5 fruit fly cellular contexts compared by ENCODE assay signal in genomic region chrX:2157929-2158610, dm6.
TF ChIP-seq lines count a peak whose summit lies in the region.

No protein-coding gene starts in this region.

- no peak for TF ChIP-seq CTCF in whole organism, embryonic (GFP tag; optimal IDR thresholded peaks at IDR 0.05; lab: Kevin White, UChicago)

TF ChIP-seq in whole organism, 6 proteins besides CTCF, POLR2A, EP300 and RAD21:
- TF ChIP-seq usp (GFP tag; optimal IDR thresholded peaks at IDR 0.05; lab: Kevin White, UChicago) (no peak), EcR (GFP tag; optimal IDR thresholded peaks at IDR 0.05; lab: Kevin White, UChicago) (no peak), Dll (optimal IDR thresholded peaks at IDR 0.05; lab: Kevin White, UChicago) (peak; percentile 25), psq (optimal IDR thresholded peaks at IDR 0.05; lab: Kevin White, UChicago) (no peak), CG8478 (optimal IDR thresholded peaks at IDR 0.05; lab: Kevin White, UChicago) (peak; percentile 95), pan (optimal IDR thresholded peaks at IDR 0.05; lab: Kevin White, UChicago) (no peak)

TF ChIP-seq in whole organism, adult, 20 proteins besides CTCF, POLR2A, EP300 and RAD21:
- peak; percentile 31 for TF ChIP-seq Mnt (GFP tag; optimal IDR thresholded peaks at IDR 0.05; lab: Kevin White, UChicago)
- TF ChIP-seq tj (GFP tag; optimal IDR thresholded peaks at IDR 0.05; lab: Kevin White, UChicago), result peak; percentile 86
- TF ChIP-seq cic (GFP tag; optimal IDR thresholded peaks at IDR 0.05; lab: Kevin White, UChicago), result no peak
- peak; percentile 25 for TF ChIP-seq pad (GFP tag; optimal IDR thresholded peaks at IDR 0.05; lab: Kevin White, UChicago)
- TF ChIP-seq ovo (GFP tag; optimal IDR thresholded peaks at IDR 0.05; lab: Kevin White, UChicago), result no peak
- TF ChIP-seq CG12768 (GFP tag; optimal IDR thresholded peaks at IDR 0.05; lab: Kevin White, UChicago), result no peak
TF ChIP-seq in whole organism, adult: peak in this region for 3.

TF ChIP-seq in whole organism, embryonic, 481 proteins besides CTCF, POLR2A, EP300 and RAD21 (continues in another document):
- TF ChIP-seq CG1832 (GFP tag; optimal IDR thresholded peaks at IDR 0.05; lab: Kevin White, UChicago) (peak; percentile 79), amos (GFP tag; IDR thresholded peaks at IDR 0.05; lab: Robert Waterston, UW; ENCODE audit: partially characterized antibody) (no peak), gcm (GFP tag; optimal IDR thresholded peaks at IDR 0.05; lab: Kevin White, UChicago) (no peak), CG17912 (GFP tag; optimal IDR thresholded peaks at IDR 0.05; lab: Kevin White, UChicago) (no peak), CG33213 (GFP tag; optimal IDR thresholded peaks at IDR 0.05; lab: Kevin White, UChicago) (no peak), cg (GFP tag; optimal IDR thresholded peaks at IDR 0.05; lab: Kevin White, UChicago) (peak; percentile 96), Doc2 (GFP tag; IDR thresholded peaks at IDR 0.05; lab: Robert Waterston, UW) (no peak), Trl (optimal IDR thresholded peaks at IDR 0.05; lab: Kevin White, UChicago) (peak in 1 of 2 experiments; percentile 20), Trl (GFP tag; optimal IDR thresholded peaks at IDR 0.05; lab: Kevin White, UChicago) (no peak), pzg (GFP tag; optimal IDR thresholded peaks at IDR 0.05; lab: Kevin White, UChicago) (no peak), Hmr (GFP tag; optimal IDR thresholded peaks at IDR 0.05; lab: Kevin White, UChicago) (no peak), CG34422 (GFP tag; IDR thresholded peaks at IDR 0.05; lab: Robert Waterston, UW) (peak; percentile 36; the same call in 1 of the 3 replicates), sqz (GFP tag; optimal IDR thresholded peaks at IDR 0.05; lab: Kevin White, UChicago) (peak; percentile 29), CG4730 (GFP tag; IDR thresholded peaks at IDR 0.05; lab: Robert Waterston, UW) (no peak), CG18764 (GFP tag; optimal IDR thresholded peaks at IDR 0.05; lab: Kevin White, UChicago) (no peak), sim (GFP tag; IDR thresholded peaks at IDR 0.05; lab: Robert Waterston, UW) (no peak), CG8478 (optimal IDR thresholded peaks at IDR 0.05; lab: Kevin White, UChicago) (peak; percentile 97), jigr1 (GFP tag; IDR thresholded peaks at IDR 0.05; lab: Robert Waterston, UW) (no peak), CG31441 (GFP tag; IDR thresholded peaks at IDR 0.05; lab: Robert Waterston, UW) (no peak), CG34376 (GFP tag; optimal IDR thresholded peaks at IDR 0.05; lab: Kevin White, UChicago) (no peak), CG17802 (tag; optimal IDR thresholded peaks at IDR 0.05; lab: Kevin White, UChicago) (no peak), ase (GFP tag; IDR thresholded peaks at IDR 0.05; lab: Robert Waterston, UW) (no peak), CG2199 (GFP tag; IDR thresholded peaks at IDR 0.05; lab: Robert Waterston, UW) (no peak), ewg (GFP tag; optimal IDR thresholded peaks at IDR 0.05; lab: Kevin White, UChicago) (peak; percentile 0), Lpt (GFP tag; optimal IDR thresholded peaks at IDR 0.05; lab: Kevin White, UChicago) (no peak), Six4 (GFP tag; optimal IDR thresholded peaks at IDR 0.05; lab: Kevin White, UChicago) (no peak), HmgD (GFP tag; optimal IDR thresholded peaks at IDR 0.05; lab: Kevin White, UChicago) (peak; percentile 4), trem (tag; optimal IDR thresholded peaks at IDR 0.05; lab: Kevin White, UChicago) (no peak)

TF ChIP-seq in whole organism, prepupa, 60 proteins besides CTCF, POLR2A, EP300 and RAD21:
- TF ChIP-seq Eip78C (GFP tag; lab: Kevin White, UChicago) (peak; percentile 22), CG6808 (GFP tag; optimal IDR thresholded peaks at IDR 0.05; lab: Kevin White, UChicago) (no peak), CG32006 (GFP tag; optimal IDR thresholded peaks at IDR 0.05; lab: Kevin White, UChicago) (peak; percentile 4), CG10631 (GFP tag; optimal IDR thresholded peaks at IDR 0.05; lab: Kevin White, UChicago) (no peak), CG7368 (GFP tag; optimal IDR thresholded peaks at IDR 0.05; lab: Kevin White, UChicago) (no peak), CG16779 (tag; optimal IDR thresholded peaks at IDR 0.05; lab: Kevin White, UChicago) (no peak), Smox (GFP tag; optimal IDR thresholded peaks at IDR 0.05; lab: Kevin White, UChicago) (no peak), ss (GFP tag; optimal IDR thresholded peaks at IDR 0.05; lab: Kevin White, UChicago) (peak in 1 of 2 experiments; percentile 41), CG11902 (GFP tag; optimal IDR thresholded peaks at IDR 0.05; lab: Kevin White, UChicago) (no peak), CG8119 (GFP tag; IDR thresholded peaks at IDR 0.05; lab: Robert Waterston, UW) (0 out of 3 replicates have a peak, but pooled peaks have one; percentile 32), Eip93F (GFP tag; optimal IDR thresholded peaks at IDR 0.05; lab: Kevin White, UChicago) (no peak), Ets21C (GFP tag; optimal IDR thresholded peaks at IDR 0.05; lab: Kevin White, UChicago) (no peak), CG6792 (GFP tag; optimal IDR thresholded peaks at IDR 0.05; lab: Kevin White, UChicago) (no peak), CG31627 (GFP tag; optimal IDR thresholded peaks at IDR 0.05; lab: Kevin White, UChicago) (no peak), fkh (GFP tag; optimal IDR thresholded peaks at IDR 0.05; lab: Kevin White, UChicago) (peak; percentile 42), Hr38 (GFP tag; optimal IDR thresholded peaks at IDR 0.05; lab: Kevin White, UChicago) (no peak), CG6276 (GFP tag; optimal IDR thresholded peaks at IDR 0.05; lab: Kevin White, UChicago) (no peak), esn (GFP tag; optimal IDR thresholded peaks at IDR 0.05; lab: Kevin White, UChicago) (peak; percentile 1), Sox14 (GFP tag; optimal IDR thresholded peaks at IDR 0.05; lab: Kevin White, UChicago) (peak; percentile 17), CG3919 (GFP tag; optimal IDR thresholded peaks at IDR 0.05; lab: Kevin White, UChicago) (no peak), Hr4 (GFP tag; optimal IDR thresholded peaks at IDR 0.05; lab: Kevin White, UChicago) (no peak), vri (GFP tag; optimal IDR thresholded peaks at IDR 0.05; lab: Kevin White, UChicago) (no peak), dac (GFP tag; optimal IDR thresholded peaks at IDR 0.05; lab: Kevin White, UChicago) (peak; percentile 18)
TF ChIP-seq in whole organism, prepupa: peak in this region for 8.

TF ChIP-seq in whole organism, wandering third instar larva, 38 proteins besides CTCF, POLR2A, EP300 and RAD21:
- TF ChIP-seq psq (GFP tag; optimal IDR thresholded peaks at IDR 0.05; lab: Kevin White, UChicago) (no peak), N (GFP tag; optimal IDR thresholded peaks at IDR 0.05; lab: Kevin White, UChicago) (peak; percentile 83), Rel (GFP tag; optimal IDR thresholded peaks at IDR 0.05; lab: Kevin White, UChicago) (no peak), Rel (tag; optimal IDR thresholded peaks at IDR 0.05; lab: Kevin White, UChicago) (no peak), Hr78 (GFP tag; optimal IDR thresholded peaks at IDR 0.05; lab: Kevin White, UChicago) (peak; percentile 46), Abd-B (GFP tag; optimal IDR thresholded peaks at IDR 0.05; lab: Kevin White, UChicago) (peak; percentile 74), lola (GFP tag; optimal IDR thresholded peaks at IDR 0.05; lab: Kevin White, UChicago) (no peak), Sp1 (GFP tag; optimal IDR thresholded peaks at IDR 0.05; lab: Kevin White, UChicago) (peak; percentile 2), Jra (GFP tag; optimal IDR thresholded peaks at IDR 0.05; lab: Kevin White, UChicago) (no peak)
